Fruit fly (Drosophila melanogaster) whole organism, embryonic: Measurements from ENCODE around the gene CG4133.

Experiments used
- CG11504 ChIP-seq: fragments of 200-800 bp; sonication (Bioruptor generic); optimal IDR thresholded peaks from 3 replicates; lab custom pipeline; 2019; ENCODE audit warnings: missing biosample characterization, mild to moderate bottlenecking, missing genetic modification characterization, moderate library complexity
- CG15011 ChIP-seq: fragments of 200-800 bp; sonication (Bioruptor generic); optimal IDR thresholded peaks from 3 replicates; lab custom pipeline; 2018; ENCODE audit warnings: missing biosample characterization, mild to moderate bottlenecking, missing genetic modification characterization
- CG1602 ChIP-seq: fragments of 200-800 bp; sonication (Bioruptor generic); optimal IDR thresholded peaks from 3 replicates; lab custom pipeline; 2016; ENCODE audit warnings: missing biosample characterization, missing genetic modification characterization
- CG18011 ChIP-seq: fragments of 200-800 bp; sonication (Bioruptor generic); optimal IDR thresholded peaks from 2 replicates; lab custom pipeline; 2017; ENCODE audit warnings: missing biosample characterization, missing genetic modification characterization, mild to moderate bottlenecking, moderate library complexity, missing genotype
- CG32772 ChIP-seq: fragments of 200-800 bp; sonication (Bioruptor generic); IDR thresholded peaks from 2 replicates; pipeline ENCODE4 v1.3.6; 2022; ENCODE audit warnings: missing biosample characterization, missing genetic modification characterization
- CG42726 ChIP-seq: fragments of 200-800 bp; sonication (Bioruptor generic); IDR thresholded peaks from 2 replicates; pipeline ENCODE4 v1.3.6; 2022; ENCODE audit warnings: missing biosample characterization, missing genetic modification characterization; ENCODE audit not compliant: partially characterized antibody
- CG6689 ChIP-seq: fragments of 200-800 bp; sonication (Bioruptor generic); IDR thresholded peaks from 2 replicates; pipeline ENCODE4 v1.3.6; 2022; ENCODE audit warnings: missing biosample characterization, missing genetic modification characterization
- CG6791 ChIP-seq: fragments of 200-800 bp; sonication (Bioruptor generic); IDR thresholded peaks from 3 replicates; pipeline ENCODE4 v1.3.6; 2022; ENCODE audit warnings: missing biosample characterization, missing genetic modification characterization; ENCODE audit not compliant: partially characterized antibody
- CG8924 ChIP-seq: fragments of 200-800 bp; optimal IDR thresholded peaks from 3 replicates; lab custom pipeline; 2019; ENCODE audit warnings: missing biosample characterization, mild to moderate bottlenecking, missing genetic modification characterization, moderate library complexity
- CG9727 ChIP-seq: fragments of 200-800 bp; sonication (Bioruptor generic); optimal IDR thresholded peaks from 3 replicates; lab custom pipeline; 2017; ENCODE audit warnings: missing biosample characterization, mild to moderate bottlenecking, missing genetic modification characterization
- Dek ChIP-seq: fragments of 200-800 bp; sonication (Bioruptor generic); optimal IDR thresholded peaks from 3 replicates; lab custom pipeline; 2019; ENCODE audit warnings: missing biosample characterization, mild to moderate bottlenecking, missing genetic modification characterization, moderate library complexity
- E2f2 ChIP-seq: fragments of 200-800 bp; sonication (Bioruptor generic); IDR thresholded peaks from 2 replicates; pipeline ENCODE4 v1.3.6; 2022; ENCODE audit warnings: missing biosample characterization, missing genetic modification characterization
- Eip74EF ChIP-seq, 2 experiments: fragments of 200-800 bp in 1 of 2; fragments of >200 bp in 1 of 2; sonication (Bioruptor generic) in 1 of 2; optimal IDR thresholded peaks; 2 replicates each; lab custom pipeline; 2017 to 2019; ENCODE audit warnings: missing biosample characterization in 2 of 2, missing genetic modification characterization in 2 of 2, mild to moderate bottlenecking in 1 of 2, moderate library complexity in 1 of 2
- Fer2 ChIP-seq: fragments of 200-800 bp; sonication (Bioruptor generic); optimal IDR thresholded peaks from 2 replicates; lab custom pipeline; 2018; ENCODE audit warnings: missing biosample characterization, mild to moderate bottlenecking, missing genetic modification characterization, moderate library complexity
- Fer3 ChIP-seq: fragments of 200-800 bp; sonication (Bioruptor generic); optimal IDR thresholded peaks from 2 replicates; lab custom pipeline; 2018; ENCODE audit warnings: missing biosample characterization, mild to moderate bottlenecking, missing genetic modification characterization, moderate library complexity
- GATAe ChIP-seq: fragments of 200-800 bp; sonication (Bioruptor generic); conservative IDR thresholded peaks from 2 replicates; pipeline ENCODE4 v1.3.6; 2022; ENCODE audit warnings: missing biosample characterization, missing genetic modification characterization
- Hey ChIP-seq: fragments of 200-800 bp; sonication (Bioruptor generic); optimal IDR thresholded peaks from 3 replicates; lab custom pipeline; 2018; ENCODE audit warnings: missing biosample characterization, mild to moderate bottlenecking, missing genetic modification characterization
- HmgD ChIP-seq: fragments of 200-800 bp; sonication (Bioruptor generic); optimal IDR thresholded peaks from 3 replicates; lab custom pipeline; 2016; ENCODE audit warnings: missing biosample characterization, missing genetic modification characterization
- Hr78 ChIP-seq, 2 experiments: fragments of 200-800 bp in 1 of 2; fragments of >200 bp in 1 of 2; sonication (Bioruptor generic) in 1 of 2; optimal IDR thresholded peaks; 2 replicates each; lab custom pipeline; 2017 to 2019; ENCODE audit warnings: missing biosample characterization in 2 of 2, missing genetic modification characterization in 2 of 2, mild to moderate bottlenecking in 1 of 2, moderate library complexity in 1 of 2
- Hsf ChIP-seq: fragments of 200-800 bp; sonication (Bioruptor generic); optimal IDR thresholded peaks from 3 replicates; lab custom pipeline; 2016; ENCODE audit warnings: missing biosample characterization, missing genetic modification characterization
- Med ChIP-seq: fragments of 200-800 bp; sonication (Bioruptor generic); peaks from one replicate; lab custom pipeline; 2016; ENCODE audit warnings: missing biosample characterization, missing genetic modification characterization, mild to moderate bottlenecking, inconsistent platforms, moderate library complexity
- Mrtf ChIP-seq: fragments of 200-800 bp; sonication (Bioruptor generic); IDR thresholded peaks from 3 replicates; pipeline ENCODE4 v1.3.6; 2022; ENCODE audit warnings: missing biosample characterization, missing genetic modification characterization
- NK7.1 ChIP-seq: fragments of 200-800 bp; sonication (Bioruptor generic); optimal IDR thresholded peaks from 3 replicates; lab custom pipeline; 2016; ENCODE audit warnings: missing biosample characterization, missing genetic modification characterization
- Pdp1 ChIP-seq, 2 experiments: fragments of 200-800 bp; sonication (Bioruptor generic); optimal IDR thresholded peaks; 3 replicates each; lab custom pipeline; 2016; ENCODE audit warnings: missing biosample characterization in 2 of 2, missing genetic modification characterization in 2 of 2, mild to moderate bottlenecking in 1 of 2, moderate library complexity in 1 of 2
- Scr ChIP-seq: fragments of 200-800 bp; sonication (Bioruptor generic); IDR thresholded peaks from 2 replicates; pipeline ENCODE4 v1.3.6; 2022; ENCODE audit warnings: missing biosample characterization, missing genetic modification characterization; ENCODE audit not compliant: partially characterized antibody
- Taf1 ChIP-seq: fragments of 200-800 bp; sonication (Bioruptor generic); IDR thresholded peaks from 2 replicates; pipeline ENCODE4 v1.3.6; 2022; ENCODE audit warnings: missing biosample characterization, missing genetic modification characterization
- Tbp ChIP-seq: fragments of >200 bp; optimal IDR thresholded peaks from 2 replicates; lab custom pipeline; 2018; ENCODE audit warnings: missing biosample characterization, missing genetic modification characterization
- Xrp1 ChIP-seq: fragments of 200-800 bp; sonication (Bioruptor generic); IDR thresholded peaks from 2 replicates; pipeline ENCODE4 v1.3.6; 2022; ENCODE audit warnings: missing biosample characterization, missing genetic modification characterization
- ara ChIP-seq: fragments of 200-800 bp; sonication (Bioruptor generic); IDR thresholded peaks from 2 replicates; pipeline ENCODE4 v1.3.6; 2022; ENCODE audit warnings: missing biosample characterization, missing genetic modification characterization
- bbx ChIP-seq: fragments of 200-800 bp; sonication (Bioruptor generic); IDR thresholded peaks from 2 replicates; pipeline ENCODE4 v1.3.6; 2022; ENCODE audit warnings: missing biosample characterization, missing genetic modification characterization; ENCODE audit not compliant: partially characterized antibody
- bsh ChIP-seq, 2 experiments: fragments of 200-800 bp; sonication (Bioruptor generic); optimal IDR thresholded peaks; 2 replicates each; lab custom pipeline; 2017 to 2018; ENCODE audit warnings: mild to moderate bottlenecking in 2 of 2, missing biosample characterization in 2 of 2, missing genetic modification characterization in 2 of 2, moderate library complexity in 1 of 2
- cad ChIP-seq: fragments of >200 bp; optimal IDR thresholded peaks from 2 replicates; lab custom pipeline; 2017; ENCODE audit warnings: missing biosample characterization, missing genetic modification characterization
- dimm ChIP-seq: fragments of 200-800 bp; sonication (Bioruptor generic); IDR thresholded peaks from 2 replicates; pipeline ENCODE4 v1.3.6; 2022; ENCODE audit warnings: missing biosample characterization, missing genetic modification characterization
- disco-r ChIP-seq: fragments of 200-800 bp; sonication (Bioruptor generic); optimal IDR thresholded peaks from 2 replicates; lab custom pipeline; 2016; ENCODE audit warnings: missing biosample characterization, missing genetic modification characterization
- exex ChIP-seq: fragments of 200-800 bp; sonication (Bioruptor generic); optimal IDR thresholded peaks from 4 replicates; lab custom pipeline; 2018; ENCODE audit warnings: missing biosample characterization, mild to moderate bottlenecking, missing genetic modification characterization, moderate library complexity
- grau ChIP-seq: fragments of 200-800 bp; optimal IDR thresholded peaks from 3 replicates; lab custom pipeline; 2019; ENCODE audit warnings: missing biosample characterization, mild to moderate bottlenecking, missing genetic modification characterization, moderate library complexity
- gsb ChIP-seq: fragments of 200-800 bp; sonication (Bioruptor generic); IDR thresholded peaks from 2 replicates; pipeline ENCODE4 v1.3.6; 2022; ENCODE audit warnings: missing biosample characterization, missing genetic modification characterization
- klu ChIP-seq: fragments of 200-800 bp; sonication (Bioruptor generic); IDR thresholded peaks from 2 replicates; pipeline ENCODE4 v1.3.6; 2022; ENCODE audit warnings: missing biosample characterization, missing genetic modification characterization
- oc ChIP-seq: fragments of 200-800 bp; sonication (Bioruptor generic); optimal IDR thresholded peaks from 2 replicates; lab custom pipeline; 2018; ENCODE audit warnings: missing biosample characterization, mild to moderate bottlenecking, missing genetic modification characterization, moderate library complexity
- pnt ChIP-seq: fragments of 200-800 bp; sonication (Bioruptor generic); optimal IDR thresholded peaks from 3 replicates; lab custom pipeline; 2016; ENCODE audit warnings: missing biosample characterization, missing genetic modification characterization
- sd ChIP-seq: fragments of 200-800 bp; sonication (Bioruptor generic); optimal IDR thresholded peaks from 3 replicates; lab custom pipeline; 2018; ENCODE audit warnings: missing biosample characterization, mild to moderate bottlenecking, missing genetic modification characterization, moderate library complexity
- sens ChIP-seq: fragments of 200-800 bp; sonication (Bioruptor generic); peaks from one replicate; lab custom pipeline; 2016; ENCODE audit warnings: missing biosample characterization, missing genetic modification characterization
- sens-2 ChIP-seq: fragments of 200-800 bp; sonication (Bioruptor generic); IDR thresholded peaks from 2 replicates; pipeline ENCODE4 v1.3.6; 2022; ENCODE audit warnings: missing biosample characterization, missing genetic modification characterization
- seq ChIP-seq: fragments of 200-800 bp; sonication (Bioruptor generic); IDR thresholded peaks from 2 replicates; pipeline ENCODE4 v1.3.6; 2022; ENCODE audit warnings: missing biosample characterization, missing genetic modification characterization
- slbo ChIP-seq: fragments of 200-800 bp; sonication (Bioruptor generic); IDR thresholded peaks from 2 replicates; pipeline ENCODE4 v1.3.6; 2022; ENCODE audit warnings: missing biosample characterization, missing genetic modification characterization
- wek ChIP-seq: fragments of 200-800 bp; sonication (Bioruptor generic); optimal IDR thresholded peaks from 3 replicates; lab custom pipeline; 2018; ENCODE audit warnings: missing biosample characterization, mild to moderate bottlenecking, missing genetic modification characterization, moderate library complexity

CG4133 gene

DNA sequence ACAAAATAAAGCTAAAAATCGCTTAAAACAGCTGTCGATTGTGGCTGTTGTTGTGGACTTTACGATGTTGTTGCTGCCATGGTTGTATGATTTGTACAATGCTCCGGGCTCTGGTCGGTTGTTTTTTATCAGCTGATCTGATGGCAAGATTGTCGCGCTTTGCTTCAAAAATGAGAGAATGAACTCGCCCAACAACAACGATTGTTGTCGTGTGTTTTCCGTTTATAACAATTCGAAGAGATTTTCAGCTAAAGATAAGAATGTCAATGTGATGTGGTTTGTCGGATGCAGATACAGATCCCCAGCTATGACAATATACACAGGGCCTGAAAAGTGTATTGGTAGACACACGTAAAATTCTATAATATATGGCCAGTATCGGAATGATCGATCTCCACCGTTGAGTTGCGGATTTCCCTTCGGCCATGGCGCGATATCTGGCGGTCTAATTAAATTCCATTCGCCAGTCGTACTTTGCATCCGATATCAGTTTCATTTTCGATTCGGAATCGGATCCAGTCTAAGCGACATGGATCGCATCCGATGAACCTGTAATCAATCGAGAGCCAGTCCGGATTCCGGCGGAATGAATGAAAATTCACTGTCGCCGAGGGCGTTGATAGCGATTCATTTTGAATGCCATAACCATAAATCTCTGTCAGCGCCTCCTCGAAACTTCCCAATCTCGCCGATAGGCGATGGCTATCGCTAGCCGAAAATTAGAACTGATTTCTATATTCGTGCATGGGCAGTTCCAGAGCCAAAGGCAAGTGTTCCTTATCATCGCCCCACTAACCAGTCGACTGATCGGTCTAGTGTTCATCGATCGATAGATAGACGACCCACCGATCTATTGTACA is 40.3 kb downstream of the CG4133 start (continued):
- TF ChIP-seq slbo (GFP tag; lab: Robert Waterston, UW) (no peak), grau (tag; lab: Kevin White, UChicago) (no peak), Xrp1 (GFP tag; lab: Robert Waterston, UW) (no peak), Taf1 (GFP tag; lab: Robert Waterston, UW) (no peak), klu (GFP tag; lab: Robert Waterston, UW) (no peak), CG15011 (no peak), Hsf (GFP tag; lab: Kevin White, UChicago) (no peak), CG1602 (no peak), CG8924 (tag; lab: Kevin White, UChicago) (no peak), Tbp (GFP tag; lab: Kevin White, UChicago) (no peak), CG42726 (GFP tag; lab: Robert Waterston, UW) (no peak), CG32772 (GFP tag; lab: Robert Waterston, UW) (no peak), bsh (GFP tag; optimal IDR thresholded peaks at IDR 0.05; lab: Kevin White, UChicago) (no peak), Fer2 (tag; lab: Kevin White, UChicago) (no peak), cad (no peak), gsb (GFP tag; lab: Robert Waterston, UW) (no peak), Dek (tag; lab: Kevin White, UChicago) (no peak), E2f2 (GFP tag; lab: Robert Waterston, UW) (no peak), CG18011 (GFP tag; lab: Kevin White, UChicago) (no peak), pnt (GFP tag; lab: Kevin White, UChicago) (no peak), Hey (tag; lab: Kevin White, UChicago) (peak; percentile 70), seq (GFP tag; lab: Robert Waterston, UW) (no peak), NK7.1 (GFP tag; lab: Kevin White, UChicago) (no peak), Eip74EF (GFP tag; optimal IDR thresholded peaks at IDR 0.05; lab: Kevin White, UChicago) (no peak), Med (GFP tag; lab: Kevin White, UChicago) (peak; percentile 29), CG9727 (GFP tag; lab: Kevin White, UChicago) (no peak), oc (no peak), ara (no peak), HmgD (GFP tag; lab: Kevin White, UChicago) (no peak), Fer3 (tag; lab: Kevin White, UChicago) (no peak), Mrtf (GFP tag; lab: Robert Waterston, UW) (no peak), Scr (GFP tag; lab: Robert Waterston, UW) (no peak), Hr78 (GFP tag; optimal IDR thresholded peaks at IDR 0.05; lab: Kevin White, UChicago) (no peak), GATAe (GFP tag; lab: Robert Waterston, UW) (peak; percentile 57; the same call in 1 of the 2 replicates), sens (GFP tag; lab: Kevin White, UChicago) (peak; percentile 15), disco-r (GFP tag; lab: Kevin White, UChicago) (no peak), exex (tag; lab: Kevin White, UChicago) (peak; percentile 81), sens-2 (peak; percentile 85), CG6791 (GFP tag; lab: Robert Waterston, UW) (peak; percentile 52; the same call in 1 of the 3 replicates), Pdp1 (GFP tag; optimal IDR thresholded peaks at IDR 0.05; lab: Kevin White, UChicago) (peak in 1 of 2 experiments; percentile 61), sd (tag; lab: Kevin White, UChicago) (peak; percentile 40), wek (GFP tag; lab: Kevin White, UChicago) (no peak), bbx (GFP tag; lab: Robert Waterston, UW) (no peak), CG6689 (GFP tag; lab: Robert Waterston, UW) (no peak), CG11504 (tag; lab: Kevin White, UChicago) (no peak), dimm (GFP tag; lab: Robert Waterston, UW) (no peak)
